Worm (Caenorhabditis elegans) whole organism, midembryonic: ENCODE data around the gene Y32B12A.5.

Experiments used
- T22C8.4 ChIP-seq: fragments of 200-800 bp; sonication (Bioruptor generic); IDR thresholded peaks from 2 replicates; pipeline ENCODE4 v1.3.6; 2022; ENCODE audit warnings: missing genetic modification characterization, missing compliant biosample characterization
- cog-1 ChIP-seq: sonication (generic microtip); optimal IDR thresholded peaks from 2 replicates; lab custom pipeline; 2016; ENCODE audit warnings: missing genetic modification characterization, missing compliant biosample characterization
- flt-1 ChIP-seq: fragments of 200-800 bp; sonication (Bioruptor generic); IDR thresholded peaks from 2 replicates; pipeline ENCODE4 v1.3.6; 2022; ENCODE audit warnings: missing genetic modification characterization, missing compliant biosample characterization
- klf-2 ChIP-seq: fragments of 200-800 bp; sonication (Bioruptor generic); conservative IDR thresholded peaks from 2 replicates; pipeline ENCODE4 v1.3.6; 2022; ENCODE audit warnings: missing genetic modification reagents, missing genetic modification characterization, missing compliant biosample characterization
- ztf-23 ChIP-seq: fragments of 200-800 bp; sonication (Bioruptor generic); IDR thresholded peaks from 2 replicates; pipeline ENCODE4 v1.3.6; 2022; ENCODE audit warnings: missing genetic modification reagents, missing genetic modification characterization, missing compliant biosample characterization
- ztf-29 ChIP-seq: fragments of 200-800 bp; sonication (Bioruptor generic); IDR thresholded peaks from 2 replicates; pipeline ENCODE4 v1.3.6; 2022; ENCODE audit warnings: missing genetic modification reagents, missing genetic modification characterization, missing compliant biosample characterization

- no peak for TF ChIP-seq flt-1 (GFP tag; lab: Robert Waterston, UW)
- no peak for TF ChIP-seq ztf-23 (GFP tag; lab: Robert Waterston, UW)
- TF ChIP-seq T22C8.4 (GFP tag; lab: Robert Waterston, UW), result no peak
- TF ChIP-seq cog-1 (tag; lab: Kevin White, UChicago), result no peak
- no peak for TF ChIP-seq klf-2 (GFP tag; lab: Robert Waterston, UW)
- no peak for TF ChIP-seq ztf-29 (GFP tag; lab: Robert Waterston, UW)
Measured at ce11 chrV:16483044-16483443, 4.3 kb downstream of the Y32B12A.5 start, which contains the start of gene F57E7.2.
